Worm (Caenorhabditis elegans) whole organism, L2 larva: Measurements from ENCODE around the gene Y43C5B.2.

Experiments used
- C34F6.9 ChIP-seq: fragments of 150-350 bp; optimal IDR thresholded peaks from 2 replicates; lab custom pipeline; 2014; ENCODE audit warnings: missing biosample characterization, missing genetic modification characterization
- R02D3.7 ChIP-seq: fragments of 150-350 bp; optimal IDR thresholded peaks from 2 replicates; lab custom pipeline; 2014; ENCODE audit warnings: missing biosample characterization, missing genetic modification characterization
- ceh-16 ChIP-seq: fragments of 150-350 bp; optimal IDR thresholded peaks from 2 replicates; lab custom pipeline; 2014; ENCODE audit warnings: missing biosample characterization, missing genetic modification characterization
- dmd-4 ChIP-seq: sonication (generic microtip); optimal IDR thresholded peaks from 2 replicates; lab custom pipeline; 2017; ENCODE audit warnings: missing biosample characterization, missing genetic modification characterization
- nhr-77 ChIP-seq: fragments of 150-350 bp; optimal IDR thresholded peaks from 2 replicates; lab custom pipeline; 2014; ENCODE audit warnings: missing biosample characterization, missing genetic modification characterization
- sma-3 ChIP-seq: sonication (generic microtip); optimal IDR thresholded peaks from 2 replicates; lab custom pipeline; 2016; ENCODE audit warnings: missing genetic modification reagents, missing genetic modification characterization, missing compliant biosample characterization
- ztf-11 ChIP-seq: sonication (generic microtip); optimal IDR thresholded peaks from 2 replicates; lab custom pipeline; 2017; ENCODE audit warnings: missing biosample characterization, missing genetic modification characterization
- ztf-4 ChIP-seq: fragments of 150-350 bp; optimal IDR thresholded peaks from 2 replicates; lab custom pipeline; 2014; ENCODE audit warnings: missing biosample characterization, missing genetic modification characterization

DNA sequence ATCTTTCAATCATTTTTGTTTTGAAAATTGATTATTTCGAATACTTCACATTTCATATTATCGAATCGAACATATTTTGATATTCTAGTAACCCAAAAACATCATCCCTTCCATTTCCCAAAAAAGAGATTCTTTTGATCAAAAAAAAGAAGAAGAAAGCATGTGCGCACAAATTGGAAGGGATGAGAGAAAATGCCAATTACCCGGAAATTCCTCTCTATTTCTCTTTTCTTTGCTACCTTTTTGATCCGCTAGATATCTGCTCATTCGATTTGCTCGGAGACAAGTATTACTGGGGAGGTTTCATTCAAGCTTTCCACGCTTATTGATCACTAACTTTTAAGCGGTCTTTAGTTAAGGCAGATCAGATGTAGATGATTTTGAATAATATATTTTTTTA is 44.7 kb upstream of the Y43C5B.2 start:
- TF ChIP-seq ceh-16 (tag; lab: Kevin White, UChicago), result no peak
- no peak for TF ChIP-seq sma-3 (GFP tag; lab: Kevin White, UChicago)
- no peak for TF ChIP-seq ztf-11 (tag; lab: Kevin White, UChicago)
- no peak for TF ChIP-seq nhr-77 (tag; lab: Kevin White, UChicago)
- no peak for TF ChIP-seq dmd-4 (tag; lab: Kevin White, UChicago)
- peak; percentile 3 for TF ChIP-seq C34F6.9 (tag; lab: Kevin White, UChicago)
- TF ChIP-seq R02D3.7 (tag; lab: Kevin White, UChicago), result no peak
- no peak for TF ChIP-seq ztf-4 (tag; lab: Kevin White, UChicago)
